Worm (Caenorhabditis elegans) whole organism, late embryonic: Measurements from ENCODE around the gene F57A8.1.

Experiments used
- F13H6.1 ChIP-seq: sonication (generic microtip); optimal IDR thresholded peaks from 2 replicates; lab custom pipeline; 2016; ENCODE audit warnings: missing genetic modification characterization, missing compliant biosample characterization
- Y22D7AL.16 ChIP-seq: sonication (generic microtip); optimal IDR thresholded peaks from 2 replicates; lab custom pipeline; 2016; ENCODE audit warnings: missing genetic modification characterization, missing compliant biosample characterization
- ceh-18 ChIP-seq: sonication (generic microtip); optimal IDR thresholded peaks from 2 replicates; lab custom pipeline; 2016; ENCODE audit warnings: missing genetic modification characterization, missing compliant biosample characterization
- elt-2 ChIP-seq: sonication (generic microtip); optimal IDR thresholded peaks from 2 replicates; lab custom pipeline; 2016; ENCODE audit warnings: missing genetic modification reagents, missing genetic modification characterization, missing compliant biosample characterization
- mec-3 ChIP-seq: sonication (generic microtip); optimal IDR thresholded peaks from 2 replicates; lab custom pipeline; 2016; ENCODE audit warnings: borderline replicate concordance, missing genetic modification characterization, missing compliant biosample characterization
- nhr-11 ChIP-seq: fragments of 150-350 bp; optimal IDR thresholded peaks from 2 replicates; lab custom pipeline; 2014; ENCODE audit warnings: missing biosample characterization, missing genetic modification characterization
- nhr-232 ChIP-seq: sonication (generic microtip); optimal IDR thresholded peaks from 2 replicates; lab custom pipeline; 2016; ENCODE audit warnings: missing genetic modification characterization, missing compliant biosample characterization
- npax-4 ChIP-seq: sonication (generic microtip); optimal IDR thresholded peaks from 2 replicates; lab custom pipeline; 2016; ENCODE audit warnings: missing genetic modification characterization, missing compliant biosample characterization
- odd-2 ChIP-seq: sonication (generic microtip); optimal IDR thresholded peaks from 2 replicates; lab custom pipeline; 2017; ENCODE audit warnings: antibody characterized with exemption, mild to moderate bottlenecking, missing genetic modification characterization, missing compliant biosample characterization
- pag-3 ChIP-seq: sonication (generic microtip); optimal IDR thresholded peaks from 2 replicates; lab custom pipeline; 2016; ENCODE audit warnings: missing compliant biosample characterization, missing genetic modification characterization, borderline replicate concordance
- pax-1 ChIP-seq: fragments of 150-350 bp; optimal IDR thresholded peaks from 2 replicates; lab custom pipeline; 2014; ENCODE audit warnings: missing biosample characterization, missing genetic modification characterization
- pha-2 ChIP-seq: sonication (generic microtip); optimal IDR thresholded peaks from 2 replicates; lab custom pipeline; 2017; ENCODE audit warnings: mild to moderate bottlenecking, missing genetic modification characterization, missing compliant biosample characterization
- pros-1 ChIP-seq: fragments of 150-350 bp; optimal IDR thresholded peaks from 2 replicates; lab custom pipeline; 2014; ENCODE audit warnings: missing biosample characterization, missing genetic modification reagents, missing genetic modification characterization
- sox-2 ChIP-seq: fragments of 200-800 bp; sonication (Bioruptor generic); IDR thresholded peaks from 2 replicates; pipeline ENCODE4 v1.3.6; 2022; ENCODE audit warnings: missing genetic modification reagents, missing genetic modification characterization, missing compliant biosample characterization
- tbx-7 ChIP-seq: sonication (generic microtip); optimal IDR thresholded peaks from 2 replicates; lab custom pipeline; 2016; ENCODE audit warnings: missing genotype, missing genetic modification characterization, missing compliant biosample characterization
- ttx-3 ChIP-seq: sonication (generic microtip); optimal IDR thresholded peaks from 2 replicates; lab custom pipeline; 2016; ENCODE audit warnings: missing genetic modification reagents, missing genetic modification characterization, missing compliant biosample characterization
- unc-42 ChIP-seq: sonication (generic microtip); optimal IDR thresholded peaks from 2 replicates; lab custom pipeline; 2016; ENCODE audit warnings: missing genotype, missing genetic modification characterization, missing compliant biosample characterization
- unc-86 ChIP-seq: sonication (generic microtip); optimal IDR thresholded peaks from 2 replicates; lab custom pipeline; 2016; ENCODE audit warnings: missing genetic modification characterization, missing compliant biosample characterization
- zip-5 ChIP-seq: sonication (generic microtip); optimal IDR thresholded peaks from 2 replicates; lab custom pipeline; 2016; ENCODE audit warnings: missing genetic modification characterization, missing compliant biosample characterization

The F57A8.1 gene

DNA sequence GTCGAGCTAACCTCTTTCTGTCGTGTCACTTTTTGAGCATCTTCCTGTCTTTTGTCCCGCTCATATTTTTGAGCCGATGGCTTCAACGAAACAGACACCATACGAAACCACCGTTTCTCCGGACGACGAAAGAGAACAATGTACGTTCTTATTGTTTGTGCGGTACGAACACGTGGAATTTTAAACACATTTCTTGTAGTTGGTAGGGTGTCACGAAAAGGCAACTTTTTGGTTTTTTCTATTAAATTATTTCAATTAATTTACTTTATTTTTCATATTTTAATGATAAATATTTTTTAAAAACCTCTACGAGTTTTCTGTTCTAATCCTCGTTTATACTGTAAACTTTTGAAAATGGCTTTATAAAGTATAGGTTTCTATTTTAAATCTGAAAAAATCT, 54.0 kb downstream of the F57A8.1 start, which contains the start of gene R04B5.11:
Gene R04B5.11, minus strand, starts transcription at position 101 of the 400 bp plus-strand sequence.
- TF ChIP-seq nhr-232 (tag; lab: Kevin White, UChicago): no peak
- no peak for TF ChIP-seq ceh-18
- TF ChIP-seq sox-2 (GFP tag; lab: Robert Waterston, UW): no peak
- TF ChIP-seq pax-1: no peak
- TF ChIP-seq npax-4 (tag; lab: Kevin White, UChicago): no peak
- no peak for TF ChIP-seq F13H6.1 (tag; lab: Kevin White, UChicago)
- no peak for TF ChIP-seq zip-5 (tag; lab: Kevin White, UChicago)
- no peak for TF ChIP-seq pros-1 (tag; lab: Kevin White, UChicago)

DNA sequence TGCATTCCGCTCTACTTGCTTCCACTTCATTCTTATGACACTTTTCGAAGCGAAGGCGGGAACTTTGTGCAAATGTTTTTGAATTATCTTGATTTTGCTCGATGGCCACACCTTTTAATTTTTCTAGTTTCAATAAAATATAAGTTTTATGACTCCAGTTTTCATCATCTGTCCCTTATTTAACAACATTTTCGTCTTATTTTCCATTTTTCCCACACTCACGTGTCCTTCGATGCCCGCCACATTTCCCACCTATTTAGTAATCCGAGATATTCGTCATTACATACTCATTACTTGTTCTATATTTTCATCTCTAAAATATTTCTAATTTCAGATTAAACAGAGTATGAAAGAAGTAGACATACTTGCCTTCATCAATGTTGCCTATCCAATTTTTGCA, 57.2 kb downstream of the F57A8.1 start, which contains the start of gene srd-49:
Gene srd-49, plus strand, starts transcription at position 301 of the 400 bp plus-strand sequence.
- TF ChIP-seq nhr-11 (tag; lab: Kevin White, UChicago) (no peak), unc-42 (tag; lab: Kevin White, UChicago) (no peak), mec-3 (tag; lab: Kevin White, UChicago) (no peak), pha-2 (tag; lab: Kevin White, UChicago) (no peak), unc-86 (tag; lab: Kevin White, UChicago) (no peak), pax-1 (no peak), Y22D7AL.16 (tag; lab: Kevin White, UChicago) (no peak), pag-3 (tag; lab: Kevin White, UChicago) (no peak), odd-2 (tag; lab: Kevin White, UChicago) (no peak), ttx-3 (no peak), pros-1 (tag; lab: Kevin White, UChicago) (no peak)
- TF ChIP-seq, all 69 proteins: peak for 0

ce11 chrV:10096932-10097331, 59.8 kb downstream of the F57A8.1 start:
- TF ChIP-seq tbx-7 (tag; lab: Kevin White, UChicago) (no peak), elt-2 (peak; percentile 17)
